Fruit fly (Drosophila melanogaster) whole organism, prepupa: ENCODE measurements around the gene CG5191.

Experiments
- Blimp-1 ChIP-seq: fragments of 200-800 bp; sonication (Bioruptor generic); optimal IDR thresholded peaks from 3 replicates; lab custom pipeline; 2017; ENCODE audit warnings: missing biosample characterization, missing genetic modification characterization, mild to moderate bottlenecking, moderate library complexity, missing genetic modification reagents
- CG10631 ChIP-seq: fragments of 200-800 bp; sonication (Bioruptor generic); optimal IDR thresholded peaks from 2 replicates; lab custom pipeline; 2016; ENCODE audit warnings: missing biosample characterization, missing genetic modification characterization
- CG10669 ChIP-seq: fragments of 200-800 bp; sonication (Bioruptor generic); optimal IDR thresholded peaks from 3 replicates; lab custom pipeline; 2018; ENCODE audit warnings: missing biosample characterization, mild to moderate bottlenecking, missing genetic modification characterization, moderate library complexity
- CG11294 ChIP-seq: fragments of 200-800 bp; sonication (Bioruptor generic); IDR thresholded peaks from 2 replicates; pipeline ENCODE4 v1.3.6; 2022; ENCODE audit warnings: missing biosample characterization, missing genetic modification characterization
- CG11762 ChIP-seq: fragments of 200-800 bp; sonication (Bioruptor generic); optimal IDR thresholded peaks from 3 replicates; lab custom pipeline; 2016; ENCODE audit warnings: missing biosample characterization, missing genetic modification characterization; ENCODE audit not compliant: insufficient read depth
- CG11902 ChIP-seq: fragments of 200-800 bp; sonication (Bioruptor generic); optimal IDR thresholded peaks from 3 replicates; lab custom pipeline; 2016; ENCODE audit warnings: missing biosample characterization, missing genetic modification characterization
- CG1621 ChIP-seq: fragments of 200-800 bp; sonication (Bioruptor generic); optimal IDR thresholded peaks from 3 replicates; lab custom pipeline; 2018; ENCODE audit warnings: missing biosample characterization, mild to moderate bottlenecking, missing genetic modification characterization
- CG16779 ChIP-seq: fragments of 200-800 bp; sonication (Bioruptor generic); optimal IDR thresholded peaks from 3 replicates; lab custom pipeline; 2017; ENCODE audit warnings: missing biosample characterization, mild to moderate bottlenecking, missing genetic modification characterization
- CG31627 ChIP-seq: fragments of 200-800 bp; sonication (Bioruptor generic); optimal IDR thresholded peaks from 3 replicates; lab custom pipeline; 2016; ENCODE audit warnings: missing biosample characterization, missing genetic modification characterization
- CG34406 ChIP-seq: fragments of 200-800 bp; sonication (Bioruptor generic); optimal IDR thresholded peaks from 3 replicates; lab custom pipeline; 2016; ENCODE audit warnings: missing biosample characterization, missing genetic modification characterization
- CG3919 ChIP-seq: fragments of 200-800 bp; sonication (Bioruptor generic); optimal IDR thresholded peaks from 3 replicates; lab custom pipeline; 2016; ENCODE audit warnings: missing biosample characterization, missing genetic modification characterization
- CG4318 ChIP-seq: fragments of 200-800 bp; sonication (Bioruptor generic); optimal IDR thresholded peaks from 3 replicates; lab custom pipeline; 2017; ENCODE audit warnings: missing biosample characterization, mild to moderate bottlenecking, missing genetic modification characterization
- CG6276 ChIP-seq: fragments of 200-800 bp; sonication (Bioruptor generic); optimal IDR thresholded peaks from 2 replicates; lab custom pipeline; 2017; ENCODE audit warnings: missing biosample characterization, mild to moderate bottlenecking, missing genetic modification characterization
- CG6808 ChIP-seq: fragments of 200-800 bp; sonication (Bioruptor generic); optimal IDR thresholded peaks from 3 replicates; lab custom pipeline; 2017; ENCODE audit warnings: missing biosample characterization, missing genetic modification characterization, mild to moderate bottlenecking, moderate library complexity, missing genetic modification reagents
- CG6854 ChIP-seq: fragments of 200-800 bp; sonication (Bioruptor generic); optimal IDR thresholded peaks from 2 replicates; lab custom pipeline; 2017; ENCODE audit warnings: missing biosample characterization, mild to moderate bottlenecking, missing genetic modification characterization
- CG7368 ChIP-seq: fragments of 200-800 bp; sonication (Bioruptor generic); optimal IDR thresholded peaks from 3 replicates; lab custom pipeline; 2016; ENCODE audit warnings: missing biosample characterization, missing genetic modification characterization
- CG8319 ChIP-seq: fragments of 200-800 bp; sonication (Bioruptor generic); optimal IDR thresholded peaks from 3 replicates; lab custom pipeline; 2016; ENCODE audit warnings: missing biosample characterization, missing genetic modification characterization
- CG9139 ChIP-seq: fragments of 200-800 bp; sonication (Bioruptor generic); optimal IDR thresholded peaks from 3 replicates; lab custom pipeline; 2017; ENCODE audit warnings: missing biosample characterization, mild to moderate bottlenecking, missing genetic modification characterization
- Eip75B ChIP-seq: fragments of 200-800 bp; sonication (Bioruptor generic); optimal IDR thresholded peaks from 3 replicates; lab custom pipeline; 2016; ENCODE audit warnings: missing biosample characterization, missing genetic modification characterization
- Eip78C ChIP-seq: fragments of 200-800 bp; sonication (Bioruptor generic); peaks from one replicate; lab custom pipeline; 2016; ENCODE audit warnings: missing biosample characterization, missing genetic modification characterization
- Ets21C ChIP-seq: fragments of 200-800 bp; sonication (Bioruptor generic); optimal IDR thresholded peaks from 3 replicates; lab custom pipeline; 2016; ENCODE audit warnings: missing biosample characterization, missing genetic modification characterization
- Ets96B ChIP-seq: fragments of 200-800 bp; optimal IDR thresholded peaks from 2 replicates; lab custom pipeline; 2019; ENCODE audit warnings: missing biosample characterization, mild to moderate bottlenecking, missing genetic modification characterization, moderate library complexity
- Gug ChIP-seq: fragments of 200-800 bp; sonication (Bioruptor generic); IDR thresholded peaks from 2 replicates; pipeline ENCODE4 v1.3.6; 2022; ENCODE audit warnings: missing biosample characterization, missing genetic modification characterization
- Hr38 ChIP-seq: sonication (Bioruptor generic); optimal IDR thresholded peaks from 2 replicates; lab custom pipeline; 2016; ENCODE audit warnings: missing biosample characterization, missing genetic modification characterization
- Lpt ChIP-seq: fragments of 200-800 bp; sonication (Bioruptor generic); optimal IDR thresholded peaks from 3 replicates; lab custom pipeline; 2016; ENCODE audit warnings: missing biosample characterization, missing genetic modification characterization
- Met ChIP-seq: fragments of 200-800 bp; sonication (Bioruptor generic); optimal IDR thresholded peaks from 3 replicates; lab custom pipeline; 2016; ENCODE audit warnings: missing biosample characterization, missing genetic modification characterization
- Smox ChIP-seq: fragments of 200-800 bp; sonication (Bioruptor generic); optimal IDR thresholded peaks from 3 replicates; lab custom pipeline; 2016; ENCODE audit warnings: missing biosample characterization, missing genetic modification characterization
- Sox102F ChIP-seq: fragments of 200-800 bp; sonication (Bioruptor generic); optimal IDR thresholded peaks from 2 replicates; lab custom pipeline; 2016; ENCODE audit warnings: missing biosample characterization, mild to moderate bottlenecking, missing genetic modification characterization
- Sox14 ChIP-seq: fragments of 200-800 bp; sonication (Bioruptor generic); optimal IDR thresholded peaks from 3 replicates; lab custom pipeline; 2016; ENCODE audit warnings: missing biosample characterization, missing genetic modification characterization
- Sox15 ChIP-seq: fragments of 200-800 bp; sonication (Bioruptor generic); optimal IDR thresholded peaks from 3 replicates; lab custom pipeline; 2016; ENCODE audit warnings: missing biosample characterization, missing genetic modification characterization
- acj6 ChIP-seq: fragments of 200-800 bp; sonication (Bioruptor generic); optimal IDR thresholded peaks from 3 replicates; lab custom pipeline; 2016; ENCODE audit warnings: missing biosample characterization, missing genetic modification characterization
- dac ChIP-seq: fragments of 200-800 bp; sonication (Bioruptor generic); optimal IDR thresholded peaks from 2 replicates; lab custom pipeline; 2017; ENCODE audit warnings: missing biosample characterization, mild to moderate bottlenecking, missing genetic modification characterization
- dsx ChIP-seq: fragments of 200-800 bp; optimal IDR thresholded peaks from 3 replicates; lab custom pipeline; 2019; ENCODE audit warnings: missing biosample characterization, mild to moderate bottlenecking, missing genetic modification characterization, moderate library complexity; ENCODE audit not compliant: poor library complexity, severe bottlenecking
- eg ChIP-seq: fragments of 200-800 bp; sonication (Bioruptor generic); IDR thresholded peaks from 3 replicates; pipeline ENCODE4 v1.3.6; 2022; ENCODE audit warnings: missing biosample characterization, missing genetic modification characterization
- esn ChIP-seq: fragments of 200-800 bp; sonication (Bioruptor generic); optimal IDR thresholded peaks from 2 replicates; lab custom pipeline; 2016; ENCODE audit warnings: missing biosample characterization, mild to moderate bottlenecking, missing genetic modification characterization, moderate library complexity
- fd85E ChIP-seq: fragments of 200-800 bp; sonication (Bioruptor generic); optimal IDR thresholded peaks from 3 replicates; lab custom pipeline; 2016; ENCODE audit warnings: missing biosample characterization, missing genetic modification characterization
- fkh ChIP-seq: fragments of 200-800 bp; sonication (Bioruptor generic); optimal IDR thresholded peaks from 3 replicates; lab custom pipeline; 2017; ENCODE audit warnings: missing biosample characterization, mild to moderate bottlenecking, missing genetic modification characterization, moderate library complexity
- net ChIP-seq: fragments of 200-800 bp; sonication (Bioruptor generic); optimal IDR thresholded peaks from 3 replicates; lab custom pipeline; 2016; ENCODE audit warnings: missing biosample characterization, missing genetic modification characterization
- pdm3 ChIP-seq: fragments of 200-800 bp; sonication (Bioruptor generic); optimal IDR thresholded peaks from 3 replicates; lab custom pipeline; 2016; ENCODE audit warnings: missing biosample characterization, missing genetic modification characterization
- salr ChIP-seq, 2 experiments: fragments of 200-800 bp; sonication (Bioruptor generic); optimal IDR thresholded peaks; 3 replicates each; lab custom pipeline; 2016 to 2018; ENCODE audit warnings: missing biosample characterization in 2 of 2, missing genetic modification characterization in 2 of 2, mild to moderate bottlenecking in 1 of 2
- ss ChIP-seq, 2 experiments: fragments of 200-800 bp; sonication (Bioruptor generic); optimal IDR thresholded peaks; 2 replicates in 1 of 2; 3 replicates in 1 of 2; lab custom pipeline; 2017 to 2018; ENCODE audit warnings: mild to moderate bottlenecking in 2 of 2, missing biosample characterization in 2 of 2, missing genetic modification characterization in 2 of 2, moderate library complexity in 1 of 2
- svp ChIP-seq: fragments of 200-800 bp; sonication (Bioruptor generic); peaks from one replicate; lab custom pipeline; 2016; ENCODE audit warnings: missing biosample characterization, missing genetic modification characterization
- topi ChIP-seq: fragments of 200-800 bp; sonication (Bioruptor generic); optimal IDR thresholded peaks from 3 replicates; lab custom pipeline; 2016; ENCODE audit warnings: missing biosample characterization, missing genetic modification characterization
- vri ChIP-seq: fragments of 200-800 bp; sonication (Bioruptor generic); optimal IDR thresholded peaks from 3 replicates; lab custom pipeline; 2016; ENCODE audit warnings: missing biosample characterization, mild to moderate bottlenecking, missing genetic modification characterization

CG5191 gene

dm6 chr3R:20549855-20550603, 10.6 kb upstream of the CG5191 start (continued):
- TF ChIP-seq pdm3 (GFP tag; lab: Kevin White, UChicago): peak; percentile 84
- TF ChIP-seq Gug: peak; percentile 72
- peak; percentile 85 for TF ChIP-seq Met
- peak; percentile 74 for TF ChIP-seq CG9139
- peak; percentile 86 for TF ChIP-seq Sox15 (GFP tag; lab: Kevin White, UChicago)
- peak; percentile 92 for TF ChIP-seq CG3919 (GFP tag; lab: Kevin White, UChicago)
- TF ChIP-seq CG11902 (GFP tag; lab: Kevin White, UChicago): peak; percentile 81
- TF ChIP-seq dac: peak; percentile 77
- peak; percentile 75 for TF ChIP-seq CG31627
- peak; percentile 78 for TF ChIP-seq topi (GFP tag; lab: Kevin White, UChicago)
- TF ChIP-seq Eip78C (GFP tag; lab: Kevin White, UChicago): peak; percentile 94
- peak; percentile 79 for TF ChIP-seq net (GFP tag; lab: Kevin White, UChicago)
- peak; percentile 63 for TF ChIP-seq CG6854 (GFP tag; lab: Kevin White, UChicago)
- peak; percentile 81 for TF ChIP-seq CG1621 (tag; lab: Kevin White, UChicago)
- TF ChIP-seq Eip75B (GFP tag; lab: Kevin White, UChicago): peak; percentile 84
- TF ChIP-seq svp (GFP tag; lab: Kevin White, UChicago): peak; percentile 84
- peak; percentile 87 for TF ChIP-seq CG8319
- TF ChIP-seq salr (GFP tag; optimal IDR thresholded peaks at IDR 0.05; lab: Kevin White, UChicago): peak; percentile 77 to 80
- no peak for TF ChIP-seq Hr38 (GFP tag; lab: Kevin White, UChicago)
- peak; percentile 30 for TF ChIP-seq Ets21C (GFP tag; lab: Kevin White, UChicago)
- TF ChIP-seq CG6808: peak; percentile 85
- peak; percentile 75 for TF ChIP-seq Sox14
- peak; percentile 80 for TF ChIP-seq Lpt (GFP tag; lab: Kevin White, UChicago)
- TF ChIP-seq dsx: peak; percentile 84
- TF ChIP-seq vri (GFP tag; lab: Kevin White, UChicago): peak; percentile 74
- TF ChIP-seq acj6 (GFP tag; lab: Kevin White, UChicago): peak; percentile 90
- TF ChIP-seq ss (GFP tag; optimal IDR thresholded peaks at IDR 0.05; lab: Kevin White, UChicago): peak; percentile 67 to 88
- TF ChIP-seq Smox (GFP tag; lab: Kevin White, UChicago): peak; percentile 76
- TF ChIP-seq Sox102F (GFP tag; lab: Kevin White, UChicago): peak; percentile 71
- TF ChIP-seq fkh (GFP tag; lab: Kevin White, UChicago): no peak
- TF ChIP-seq CG34406 (GFP tag; lab: Kevin White, UChicago): peak; percentile 89
- peak; percentile 71 for TF ChIP-seq CG11294 (GFP tag; lab: Robert Waterston, UW)
- TF ChIP-seq CG16779 (tag; lab: Kevin White, UChicago): peak; percentile 49

dm6 chr3R:20550632-20551486, 9.8 kb upstream of the CG5191 start:
- TF ChIP-seq CG10669 (no peak), CG3919 (GFP tag; lab: Kevin White, UChicago) (peak; percentile 13), CG11902 (GFP tag; lab: Kevin White, UChicago) (no peak), Sox14 (peak; percentile 16), CG7368 (GFP tag; lab: Kevin White, UChicago) (peak; percentile 21), net (GFP tag; lab: Kevin White, UChicago) (peak; percentile 43), vri (GFP tag; lab: Kevin White, UChicago) (peak; percentile 79), Gug (no peak), topi (GFP tag; lab: Kevin White, UChicago) (peak; percentile 39), Sox102F (GFP tag; lab: Kevin White, UChicago) (peak; percentile 48), CG31627 (no peak), CG16779 (tag; lab: Kevin White, UChicago) (peak; percentile 62), Ets96B (tag; lab: Kevin White, UChicago) (peak; percentile 28), pdm3 (GFP tag; lab: Kevin White, UChicago) (no peak), Blimp-1 (GFP tag; lab: Kevin White, UChicago) (no peak), eg (GFP tag; lab: Robert Waterston, UW) (peak; percentile 68), CG11762 (GFP tag; lab: Kevin White, UChicago) (peak; percentile 24), dsx (peak; percentile 51), ss (GFP tag; optimal IDR thresholded peaks at IDR 0.05; lab: Kevin White, UChicago) (peak; percentile 38 to 64), fd85E (no peak), CG6808 (peak; percentile 43), CG6276 (GFP tag; lab: Kevin White, UChicago) (peak; percentile 59), CG10631 (GFP tag; lab: Kevin White, UChicago) (no peak), CG4318 (no peak), CG8319 (no peak), esn (GFP tag; lab: Kevin White, UChicago) (peak; percentile 35), Ets21C (GFP tag; lab: Kevin White, UChicago) (no peak)
